Worm (Caenorhabditis elegans): Measurements from ENCODE around the gene B0546.4.

DNA sequence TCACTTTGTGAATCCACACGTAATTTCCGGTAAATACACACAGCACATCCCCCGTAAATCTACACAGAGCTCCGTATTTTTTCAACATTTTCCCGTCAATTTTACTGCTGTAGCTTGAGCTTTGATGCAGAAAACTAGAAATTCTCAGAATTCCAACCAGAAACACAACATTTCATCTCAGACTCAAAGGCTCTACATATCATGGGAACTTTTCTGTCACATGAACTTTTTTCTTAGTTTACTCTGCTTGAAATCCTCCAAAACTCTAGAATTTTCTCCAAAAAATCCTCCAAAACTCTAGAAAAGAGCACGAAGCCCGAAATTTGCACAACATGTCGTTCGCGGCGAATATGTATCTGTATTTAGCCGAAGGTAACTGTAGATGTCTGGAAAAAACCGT is 20.7 kb downstream of the B0546.4 start, which contains the start of gene Y55H10A.2:
- TF ChIP-seq nhr-237 (tag; optimal IDR thresholded peaks at IDR 0.05) (no peak), nfya-1 (tag; optimal IDR thresholded peaks at IDR 0.05; ENCODE audit: insufficient read depth) (no peak), nhr-76 (tag; optimal IDR thresholded peaks at IDR 0.05) (no peak), nhr-28 (tag; optimal IDR thresholded peaks at IDR 0.05) (no peak), nhr-11 (tag; optimal IDR thresholded peaks at IDR 0.05) (no peak), zag-1 (tag; optimal IDR thresholded peaks at IDR 0.05) (no peak), fkh-2 (tag; optimal IDR thresholded peaks at IDR 0.05) (no peak), ceh-82 (tag; optimal IDR thresholded peaks at IDR 0.05) (no peak), skn-1 (tag; optimal IDR thresholded peaks at IDR 0.05) (no peak), ama-1 (optimal IDR thresholded peaks at IDR 0.05) (no peak), aly-2 (tag; optimal IDR thresholded peaks at IDR 0.05) (no peak), lin-39 (tag; optimal IDR thresholded peaks at IDR 0.05) (no peak), elt-2 (tag; optimal IDR thresholded peaks at IDR 0.05) (no peak), nhr-23 (tag; optimal IDR thresholded peaks at IDR 0.05) (no peak)
